Fruit fly (Drosophila melanogaster): ENCODE data around the gene plh.
A peak's percentile ranks its signal among the peaks of the same experiment; 100 is the strongest.

- TF ChIP-seq fd96Ca (GFP tag; IDR thresholded peaks at IDR 0.05) (no peak), CG4496 (GFP tag; IDR thresholded peaks at IDR 0.05) (no peak), EcR (GFP tag; optimal IDR thresholded peaks at IDR 0.05) (peak; percentile 39), Pif1B (GFP tag; optimal IDR thresholded peaks at IDR 0.05) (no peak), CG17806 (tag; optimal IDR thresholded peaks at IDR 0.05) (no peak), Ets98B (GFP tag; IDR thresholded peaks at IDR 0.05) (no peak), Pif1A (GFP tag; optimal IDR thresholded peaks at IDR 0.05) (no peak), CG32121 (GFP tag; IDR thresholded peaks at IDR 0.05) (no peak), CG13204 (GFP tag; optimal IDR thresholded peaks at IDR 0.05) (no peak), CG10348 (GFP tag; IDR thresholded peaks at IDR 0.05) (no peak), CG8159 (tag; optimal IDR thresholded peaks at IDR 0.05) (no peak)
Measured at dm6 chr3R:4993385-4993784, 17.4 kb downstream of the plh start.
